Worm (Caenorhabditis elegans): ENCODE results near the gene T25B6.5.

Gene T25B6.5

ce11 chrX:9024270-9024669 is 2.7 kb upstream of the T25B6.5 start (continued):
- TF ChIP-seq madf-3 (GFP tag; IDR thresholded peaks at IDR 0.05) (0 out of 2 replicates have a peak, but pooled peaks have one; percentile 48), T07F8.4 (tag; optimal IDR thresholded peaks at IDR 0.05) (peak; percentile 86), zim-3 (tag; optimal IDR thresholded peaks at IDR 0.05) (peak; percentile 64), ama-1 (optimal IDR thresholded peaks at IDR 0.05) (no peak), ama-1 (GFP tag; optimal IDR thresholded peaks at IDR 0.05) (peak; percentile 83 to 92), madf-10 (tag; optimal IDR thresholded peaks at IDR 0.05) (peak; percentile 64), F57C9.4 (tag; optimal IDR thresholded peaks at IDR 0.05) (no peak)

DNA sequence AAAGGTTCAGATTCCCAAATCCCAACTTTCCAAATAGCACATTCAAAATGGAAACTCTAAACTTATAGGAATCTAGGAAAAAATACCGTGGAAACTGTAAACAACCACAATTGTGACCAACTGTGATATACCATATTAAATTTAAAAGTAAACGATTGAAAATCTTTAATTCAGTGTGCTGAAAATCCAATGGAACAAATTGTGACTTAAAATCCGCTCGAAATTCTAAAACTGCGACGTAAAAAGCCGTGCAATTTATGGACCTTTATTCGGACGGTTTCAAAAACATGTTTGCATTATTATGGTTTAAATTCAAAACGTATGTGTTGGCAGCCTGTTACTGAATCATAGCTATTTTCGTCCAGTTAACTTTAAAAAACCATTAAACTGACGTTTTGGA is 2.3 kb upstream of the T25B6.5 start:
- TF ChIP-seq F52B5.7 (tag; optimal IDR thresholded peaks at IDR 0.05) (no peak), dpff-1 (tag; optimal IDR thresholded peaks at IDR 0.05) (no peak), aptf-2 (GFP tag; conservative IDR thresholded peaks at IDR 0.05) (no peak), nhr-179 (tag; optimal IDR thresholded peaks at IDR 0.05) (no peak), madf-6 (GFP tag; IDR thresholded peaks at IDR 0.05) (no peak), Y53G8AR.9 (GFP tag; conservative IDR thresholded peaks at IDR 0.05) (no peak), F57C9.4 (tag; optimal IDR thresholded peaks at IDR 0.05) (no peak), sdz-38 (tag; optimal IDR thresholded peaks at IDR 0.05) (no peak), hlh-12 (tag; optimal IDR thresholded peaks at IDR 0.05) (no peak), B0261.1 (tag; optimal IDR thresholded peaks at IDR 0.05) (no peak), madf-8 (GFP tag; conservative IDR thresholded peaks at IDR 0.05) (no peak), tbx-9 (tag; optimal IDR thresholded peaks at IDR 0.05; ENCODE audit: borderline replicate concordance) (no peak), pha-4 (tag; optimal IDR thresholded peaks at IDR 0.05) (no peak), somi-1 (GFP tag; optimal IDR thresholded peaks at IDR 0.05) (no peak)

DNA sequence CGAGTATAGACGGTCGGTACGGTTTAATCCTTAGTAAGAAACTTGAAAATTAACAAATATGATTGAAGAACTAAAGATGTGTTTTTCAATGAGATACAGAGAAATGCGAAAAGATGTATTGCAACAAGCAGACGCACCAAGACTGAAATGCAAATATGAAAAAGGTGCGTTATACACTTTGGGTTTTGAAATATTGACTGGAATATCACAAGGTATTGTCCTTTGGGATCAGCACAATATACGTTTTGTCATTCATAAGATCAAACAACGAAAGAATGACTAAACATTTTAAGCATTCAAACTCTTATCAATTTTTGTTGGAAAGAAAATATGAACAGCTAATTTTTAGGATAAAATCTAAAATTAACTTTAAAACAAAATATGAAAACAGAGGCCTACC is 1.2 kb upstream of the T25B6.5 start, which contains the start of gene T25B6.6:
TSS of gene T25B6.6 (minus strand) at position 101 of the 400 bp plus-strand sequence.
- TF ChIP-seq snpc-3.4 (tag; optimal IDR thresholded peaks at IDR 0.05) = no peak
- no peak for TF ChIP-seq F22D6.2 (tag; optimal IDR thresholded peaks at IDR 0.05)
- no peak for TF ChIP-seq bed-1 (GFP tag; IDR thresholded peaks at IDR 0.05)
- no peak for TF ChIP-seq egl-44 (GFP tag; IDR thresholded peaks at IDR 0.05)
- TF ChIP-seq zfh-2 (GFP tag; conservative IDR thresholded peaks at IDR 0.05) = no peak
- TF ChIP-seq ceh-79 (tag; optimal IDR thresholded peaks at IDR 0.05) = no peak
- TF ChIP-seq nhr-90 (tag; optimal IDR thresholded peaks at IDR 0.05) = no peak
- no peak for TF ChIP-seq T26A5.8 (tag; optimal IDR thresholded peaks at IDR 0.05)
- TF ChIP-seq C17E4.6 (GFP tag; IDR thresholded peaks at IDR 0.05) = no peak

DNA sequence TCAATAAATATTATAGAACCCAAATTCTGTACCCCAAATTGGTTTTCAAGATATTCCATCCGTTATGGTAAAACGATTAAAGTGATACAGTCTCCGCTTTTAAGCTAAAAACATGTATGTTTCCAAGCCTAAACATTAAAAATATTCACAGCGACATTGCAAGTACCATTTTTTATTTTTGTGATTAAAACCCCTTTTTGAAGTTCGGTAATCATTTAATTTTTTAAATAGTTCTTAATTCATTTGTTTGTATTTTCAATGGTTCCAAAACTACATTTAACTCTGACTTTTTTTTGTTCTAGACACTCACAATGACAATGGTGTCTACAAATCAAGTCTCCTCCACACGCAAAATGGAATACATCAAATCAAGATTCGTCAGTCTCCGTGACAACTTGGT is 6.1 kb downstream of the T25B6.5 start, which contains the start of gene T25B6.4:
TSS of gene T25B6.4 (plus strand) at position 301 of the 400 bp plus-strand sequence.
- no peak for TF ChIP-seq bed-1 (GFP tag; IDR thresholded peaks at IDR 0.05)
- TF ChIP-seq Y53F4B.3 (GFP tag; IDR thresholded peaks at IDR 0.05) = no peak
- no peak for TF ChIP-seq ztf-28 (GFP tag; IDR thresholded peaks at IDR 0.05)
- no peak for TF ChIP-seq nfya-2 (GFP tag; IDR thresholded peaks at IDR 0.05)
- TF ChIP-seq dpff-1 (tag; optimal IDR thresholded peaks at IDR 0.05) = no peak

DNA sequence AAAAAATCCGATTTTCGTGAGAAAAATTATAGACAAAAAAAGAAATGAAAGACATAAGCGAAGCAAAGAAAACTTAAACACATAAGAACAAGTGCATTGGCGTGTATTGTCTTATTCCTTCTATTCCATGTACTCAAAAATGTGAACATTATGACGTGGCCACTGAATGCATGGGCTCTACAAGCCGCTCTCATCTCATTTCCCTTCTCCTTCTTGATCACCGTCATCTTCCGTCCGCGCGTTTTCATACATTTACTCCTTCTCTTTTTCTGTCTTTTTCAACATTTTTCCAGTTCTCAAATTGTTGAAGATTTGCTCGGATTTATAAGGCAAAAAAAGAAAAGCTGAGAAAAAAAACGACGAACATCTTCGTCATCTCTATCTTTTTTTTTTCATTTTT is 7.1 kb downstream of the T25B6.5 start:
- TF ChIP-seq egrh-3 (GFP tag; IDR thresholded peaks at IDR 0.05) (no peak), D2030.7 (GFP tag; IDR thresholded peaks at IDR 0.05) (no peak), ceh-58 (GFP tag; IDR thresholded peaks at IDR 0.05) (no peak), mcd-1 (GFP tag; IDR thresholded peaks at IDR 0.05) (no peak), ztf-25 (GFP tag; IDR thresholded peaks at IDR 0.05) (no peak), atf-7 (tag; optimal IDR thresholded peaks at IDR 0.05) (no peak), rpc-1 (optimal IDR thresholded peaks at IDR 0.05) (no peak), rpc-1 (tag; optimal IDR thresholded peaks at IDR 0.05) (no peak)
